Worm (Caenorhabditis elegans): ENCODE measurements around the gene hog-1.

ce11 chrX:5839643-5840042 is 14.4 kb downstream of the hog-1 start, which contains the start of gene dct-11:
- TF ChIP-seq him-1 (tag; optimal IDR thresholded peaks at IDR 0.05) (no peak), dao-5 (tag; optimal IDR thresholded peaks at IDR 0.05) (no peak)
